Worm (Caenorhabditis elegans) whole organism, young adult: ENCODE measurements around the gene lgc-57.

Source experiments
- B0019.2 ChIP-seq: fragments of 200-800 bp; sonication (Bioruptor generic); conservative IDR thresholded peaks from 2 replicates; pipeline ENCODE4 v1.3.6; 2022; ENCODE audit warnings: missing genetic modification reagents, missing genetic modification characterization, missing compliant biosample characterization
- F10E7.11 ChIP-seq: sonication (generic microtip); optimal IDR thresholded peaks from 2 replicates; lab custom pipeline; 2017; ENCODE audit warnings: mild to moderate bottlenecking, missing genetic modification characterization, moderate library complexity, missing compliant biosample characterization
- F37B4.10 ChIP-seq: fragments of 200-800 bp; sonication (Bioruptor generic); IDR thresholded peaks from 2 replicates; pipeline ENCODE4 v1.3.6; 2022; ENCODE audit warnings: missing genetic modification characterization, missing compliant biosample characterization
- F49E8.2 ChIP-seq: sonication (generic microtip); optimal IDR thresholded peaks from 3 replicates; lab custom pipeline; 2017; ENCODE audit warnings: missing genetic modification characterization, mild to moderate bottlenecking, missing compliant biosample characterization, antibody characterized with exemption, moderate library complexity; ENCODE audit not compliant: insufficient read depth
- F52B5.7 ChIP-seq: sonication (generic microtip); optimal IDR thresholded peaks from 2 replicates; lab custom pipeline; 2016; ENCODE audit warnings: mild to moderate bottlenecking, missing genetic modification characterization, missing compliant biosample characterization
- Y53F4B.3 ChIP-seq: fragments of 200-800 bp; sonication (Bioruptor generic); IDR thresholded peaks from 2 replicates; pipeline ENCODE4 v1.3.6; 2022; ENCODE audit warnings: missing genetic modification reagents, missing genetic modification characterization, missing compliant biosample characterization
- Y56A3A.18 ChIP-seq: fragments of 200-800 bp; sonication (Bioruptor generic); IDR thresholded peaks from 2 replicates; pipeline ENCODE4 v1.3.6; 2022; ENCODE audit warnings: missing genetic modification reagents, missing genetic modification characterization, missing compliant biosample characterization
- Y67H2A.10 ChIP-seq: fragments of 200-800 bp; sonication (Bioruptor generic); conservative IDR thresholded peaks from 2 replicates; pipeline ENCODE4 v1.3.6; 2022; ENCODE audit warnings: missing genetic modification reagents, missing genetic modification characterization, missing compliant biosample characterization
- Y79H2A.3 ChIP-seq: fragments of 200-800 bp; sonication (Bioruptor generic); conservative IDR thresholded peaks from 2 replicates; pipeline ENCODE4 v1.3.6; 2022; ENCODE audit warnings: missing genetic modification reagents, missing genetic modification characterization, missing compliant biosample characterization
- ZK185.1 ChIP-seq: sonication (generic microtip); optimal IDR thresholded peaks from 2 replicates; lab custom pipeline; 2016; ENCODE audit warnings: mild to moderate bottlenecking, missing genetic modification characterization, missing compliant biosample characterization; ENCODE audit not compliant: poor library complexity, severe bottlenecking
- aptf-3 ChIP-seq: fragments of 200-800 bp; sonication (Bioruptor generic); IDR thresholded peaks from 2 replicates; pipeline ENCODE4 v1.3.6; 2022; ENCODE audit warnings: missing genetic modification characterization, missing compliant biosample characterization
- attf-5 ChIP-seq: fragments of 200-800 bp; sonication (Bioruptor generic); optimal IDR thresholded peaks from 2 replicates; lab custom pipeline; 2018; ENCODE audit warnings: mild to moderate bottlenecking, missing genetic modification characterization, missing compliant biosample characterization
- ceh-100 ChIP-seq: fragments of 200-800 bp; sonication (Bioruptor generic); IDR thresholded peaks from 2 replicates; pipeline ENCODE4 v1.3.6; 2022; ENCODE audit warnings: missing genetic modification reagents, missing genetic modification characterization, missing compliant biosample characterization
- egl-18 ChIP-seq: fragments of 200-800 bp; sonication (Bioruptor generic); IDR thresholded peaks from 2 replicates; pipeline ENCODE4 v1.3.6; 2022; ENCODE audit warnings: missing genetic modification reagents, missing genetic modification characterization, missing compliant biosample characterization
- fkh-3 ChIP-seq: sonication (generic microtip); optimal IDR thresholded peaks from 2 replicates; lab custom pipeline; 2016; ENCODE audit warnings: mild to moderate bottlenecking, missing genetic modification characterization, missing compliant biosample characterization
- hlh-12 ChIP-seq: sonication (generic microtip); optimal IDR thresholded peaks from 2 replicates; lab custom pipeline; 2016; ENCODE audit warnings: missing genetic modification characterization, missing compliant biosample characterization
- hlh-26 ChIP-seq: fragments of 200-800 bp; sonication (Bioruptor generic); conservative IDR thresholded peaks from 2 replicates; pipeline ENCODE4 v1.3.6; 2022; ENCODE audit warnings: missing genetic modification reagents, missing genetic modification characterization, missing compliant biosample characterization
- hmg-1.2 ChIP-seq: fragments of 200-800 bp; sonication (Bioruptor generic); IDR thresholded peaks from 2 replicates; pipeline ENCODE4 v1.3.6; 2022; ENCODE audit warnings: missing genetic modification reagents, missing genetic modification characterization, missing compliant biosample characterization
- lag-1 ChIP-seq: fragments of 200-800 bp; sonication (Bioruptor generic); IDR thresholded peaks from 2 replicates; pipeline ENCODE4 v1.3.6; 2022; ENCODE audit warnings: missing genetic modification reagents, missing genetic modification characterization, missing compliant biosample characterization
- lin-54 ChIP-seq: fragments of 200-800 bp; sonication (Bioruptor generic); optimal IDR thresholded peaks from 2 replicates; lab custom pipeline; 2018; ENCODE audit warnings: mild to moderate bottlenecking, missing genetic modification characterization, missing compliant biosample characterization
- lir-1 ChIP-seq: fragments of 200-800 bp; sonication (Bioruptor generic); conservative IDR thresholded peaks from 2 replicates; pipeline ENCODE4 v1.3.6; 2022; ENCODE audit warnings: missing genetic modification reagents, missing genetic modification characterization, missing compliant biosample characterization
- lsl-1 ChIP-seq: fragments of 200-800 bp; sonication (Bioruptor generic); optimal IDR thresholded peaks from 2 replicates; lab custom pipeline; 2018; ENCODE audit warnings: mild to moderate bottlenecking, missing genetic modification characterization, moderate library complexity, missing compliant biosample characterization
- madf-10 ChIP-seq: sonication (generic microtip); optimal IDR thresholded peaks from 2 replicates; lab custom pipeline; 2016; ENCODE audit warnings: mild to moderate bottlenecking, missing genetic modification characterization, missing compliant biosample characterization
- madf-3 ChIP-seq: fragments of 200-800 bp; sonication (Bioruptor generic); IDR thresholded peaks from 2 replicates; pipeline ENCODE4 v1.3.6; 2022; ENCODE audit warnings: missing genetic modification reagents, missing genetic modification characterization, missing compliant biosample characterization
- mcd-1 ChIP-seq: fragments of 200-800 bp; sonication (Bioruptor generic); IDR thresholded peaks from 2 replicates; pipeline ENCODE4 v1.3.6; 2022; ENCODE audit warnings: missing genetic modification reagents, missing genetic modification characterization, missing compliant biosample characterization
- mes-4 ChIP-seq: sonication (generic microtip); optimal IDR thresholded peaks from 2 replicates; lab custom pipeline; 2016; ENCODE audit warnings: missing genotype, missing genetic modification characterization, missing compliant biosample characterization
- nhr-80 ChIP-seq: sonication (generic microtip); optimal IDR thresholded peaks from 2 replicates; lab custom pipeline; 2016; ENCODE audit warnings: missing genetic modification characterization, missing compliant biosample characterization
- rpc-1 ChIP-seq, 2 experiments: fragments of 150-350 bp in 1 of 2; sonication (generic microtip) in 1 of 2; optimal IDR thresholded peaks; 2 replicates each; lab custom pipeline; 2014 to 2018; ENCODE audit warnings: missing biosample characterization in 1 of 2, missing genetic modification characterization in 1 of 2, missing genetic modification reagents in 1 of 2, missing genotype in 1 of 2
- sea-2 ChIP-seq: fragments of 200-800 bp; sonication (Bioruptor generic); IDR thresholded peaks from 2 replicates; pipeline ENCODE4 v1.3.6; 2022; ENCODE audit warnings: missing genetic modification characterization, missing compliant biosample characterization
- snpc-3.4 ChIP-seq: sonication (generic microtip); optimal IDR thresholded peaks from 2 replicates; lab custom pipeline; 2017; ENCODE audit warnings: missing genetic modification characterization, mild to moderate bottlenecking, missing compliant biosample characterization, antibody characterized with exemption, moderate library complexity, missing genotype, missing genetic modification reagents
- snpc-4 ChIP-seq, 5 experiments: fragments of 150-350 bp in 1 of 5; sonication (generic microtip) in 4 of 5; optimal IDR thresholded peaks; 2 replicates each; lab custom pipeline; 2014 to 2018; ENCODE audit warnings: missing genetic modification characterization in 5 of 5, missing biosample characterization in 3 of 5, antibody characterized with exemption in 2 of 5, mild to moderate bottlenecking in 2 of 5, missing compliant biosample characterization in 2 of 5, missing genotype in 2 of 5, moderate library complexity in 2 of 5, missing genetic modification reagents in 1 of 5
- sptf-2 ChIP-seq: fragments of 200-800 bp; sonication (Bioruptor generic); optimal IDR thresholded peaks from 2 replicates; lab custom pipeline; 2018; ENCODE audit warnings: mild to moderate bottlenecking, missing genetic modification characterization, missing compliant biosample characterization
- tbp1 ChIP-seq: fragments of 200-800 bp; sonication (Bioruptor generic); optimal IDR thresholded peaks from 2 replicates; lab custom pipeline; 2018; ENCODE audit warnings: mild to moderate bottlenecking, missing genetic modification characterization, missing compliant biosample characterization
- tbx-9 ChIP-seq: sonication (generic microtip); optimal IDR thresholded peaks from 2 replicates; lab custom pipeline; 2016; ENCODE audit warnings: borderline replicate concordance, missing genetic modification characterization, inconsistent platforms, missing compliant biosample characterization
- zim-3 ChIP-seq: sonication (generic microtip); optimal IDR thresholded peaks from 2 replicates; lab custom pipeline; 2017; ENCODE audit warnings: mild to moderate bottlenecking, missing genetic modification characterization, moderate library complexity, missing compliant biosample characterization
- ztf-18 ChIP-seq: sonication (generic microtip); optimal IDR thresholded peaks from 2 replicates; lab custom pipeline; 2016; ENCODE audit warnings: missing genotype, mild to moderate bottlenecking, missing genetic modification characterization, missing compliant biosample characterization
- ztf-26 ChIP-seq: sonication (generic microtip); optimal IDR thresholded peaks from 2 replicates; lab custom pipeline; 2017; ENCODE audit warnings: missing genetic modification characterization, missing compliant biosample characterization
- ztf-28 ChIP-seq: fragments of 200-800 bp; sonication (Bioruptor generic); IDR thresholded peaks from 2 replicates; pipeline ENCODE4 v1.3.6; 2022; ENCODE audit warnings: missing genetic modification reagents, missing genetic modification characterization, missing compliant biosample characterization

The lgc-57 gene

DNA sequence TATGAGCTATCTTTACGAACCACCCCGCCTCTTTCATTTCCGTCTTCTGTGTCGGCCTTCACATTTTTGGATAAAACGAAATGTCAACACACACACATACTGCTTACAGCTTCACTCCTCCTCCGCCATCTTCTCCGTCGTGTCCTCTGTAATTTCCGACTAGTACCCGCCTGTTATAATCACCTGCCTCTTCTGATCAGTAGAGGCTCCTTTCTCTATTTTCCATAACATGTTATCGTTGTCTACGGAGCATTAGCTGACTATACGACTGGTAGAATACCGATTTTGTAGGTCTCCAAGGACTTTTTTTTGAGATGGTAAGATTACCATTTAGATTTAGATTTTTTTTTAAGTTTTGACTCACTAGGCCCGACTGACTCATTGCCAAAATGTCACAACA, 9.9 kb upstream of the lgc-57 start:
- TF ChIP-seq egl-18 (GFP tag; lab: Robert Waterston, UW) (no peak), attf-5 (GFP tag; lab: Kevin White, UChicago) (no peak), tbp1 (GFP tag; lab: Kevin White, UChicago) (no peak), mcd-1 (GFP tag; lab: Robert Waterston, UW) (no peak), F49E8.2 (no peak), madf-3 (GFP tag; lab: Robert Waterston, UW) (no peak), snpc-3.4 (no peak), mes-4 (tag; lab: Kevin White, UChicago) (no peak), zim-3 (tag; lab: Kevin White, UChicago) (no peak), Y79H2A.3 (GFP tag; lab: Robert Waterston, UW) (no peak), F52B5.7 (tag; lab: Kevin White, UChicago) (no peak), lir-1 (GFP tag; lab: Robert Waterston, UW) (no peak), ztf-18 (tag; lab: Kevin White, UChicago) (no peak), B0019.2 (GFP tag; lab: Robert Waterston, UW) (no peak), hlh-12 (tag; lab: Kevin White, UChicago) (no peak), tbx-9 (no peak), ztf-28 (GFP tag; lab: Robert Waterston, UW) (no peak), madf-10 (no peak)

DNA sequence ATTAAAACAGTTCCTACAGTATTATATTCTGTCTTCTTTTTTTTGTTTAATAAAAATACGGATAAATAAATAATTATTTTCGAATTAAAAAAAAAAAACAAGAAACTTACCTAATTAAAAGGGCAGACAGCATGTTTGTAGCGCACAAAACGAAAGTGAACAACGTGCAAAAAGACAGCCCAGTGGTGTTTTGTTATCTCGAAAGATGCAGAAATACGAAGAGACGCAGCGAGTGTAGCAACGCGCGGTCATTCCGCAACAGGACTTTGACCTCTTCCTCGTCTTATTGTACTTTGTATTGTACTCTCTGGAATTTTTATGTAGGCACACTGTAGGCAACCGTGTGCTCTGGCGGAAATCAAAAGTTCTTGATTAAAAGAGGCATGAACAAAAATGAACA, 1.2 kb upstream of the lgc-57 start, which contains the start of gene gbh-1:
Gene gbh-1, minus strand, starts transcription at position 149 of the 400 bp plus-strand sequence.
- TF ChIP-seq snpc-4 (GFP tag; optimal IDR thresholded peaks at IDR 0.05; lab: Kevin White, UChicago) (no peak), snpc-4 (tag; optimal IDR thresholded peaks at IDR 0.05; lab: Kevin White, UChicago) (no peak), nhr-80 (tag; lab: Kevin White, UChicago) (peak; percentile 26), tbx-9 (no peak), hmg-1.2 (GFP tag; lab: Robert Waterston, UW) (0 out of 2 replicates have a peak, but pooled peaks have one; percentile 8)

DNA sequence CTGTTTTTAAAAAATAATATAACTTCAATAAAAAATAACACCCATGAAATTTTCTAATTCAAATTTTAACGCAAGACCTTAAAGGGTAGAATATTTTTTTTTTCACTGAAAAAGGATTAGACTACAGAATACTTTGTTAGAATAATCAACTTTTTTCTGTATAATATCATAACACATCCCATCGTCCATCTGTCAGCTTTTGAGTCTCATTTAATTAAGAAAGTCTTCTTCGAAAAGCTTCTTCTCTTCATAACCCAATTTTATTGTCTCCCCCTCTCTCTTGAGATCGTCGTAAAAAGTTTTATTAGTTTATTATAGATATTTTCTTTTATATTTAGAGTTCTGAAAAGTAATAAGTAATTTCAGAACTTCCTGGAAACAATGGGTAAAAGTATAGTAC, 1.2 kb downstream of the lgc-57 start:
- TF ChIP-seq hlh-26 (GFP tag; lab: Robert Waterston, UW) (no peak), sptf-2 (GFP tag; lab: Kevin White, UChicago) (no peak), lag-1 (GFP tag; lab: Robert Waterston, UW) (no peak), ZK185.1 (tag; lab: Kevin White, UChicago) (no peak), fkh-3 (tag; lab: Kevin White, UChicago) (no peak), F37B4.10 (GFP tag; lab: Robert Waterston, UW) (no peak), rpc-1 (optimal IDR thresholded peaks at IDR 0.05; lab: Kevin White, UChicago) (no peak), rpc-1 (tag; optimal IDR thresholded peaks at IDR 0.05; lab: Kevin White, UChicago) (no peak), Y53F4B.3 (GFP tag; lab: Robert Waterston, UW) (no peak), Y67H2A.10 (GFP tag; lab: Robert Waterston, UW) (no peak), ztf-26 (tag; lab: Kevin White, UChicago) (no peak), lin-54 (GFP tag; lab: Kevin White, UChicago) (no peak), sea-2 (GFP tag; lab: Robert Waterston, UW) (no peak), ceh-100 (GFP tag; lab: Robert Waterston, UW) (no peak), Y56A3A.18 (GFP tag; lab: Robert Waterston, UW) (no peak), lsl-1 (GFP tag; lab: Kevin White, UChicago) (no peak), F10E7.11 (tag; lab: Kevin White, UChicago) (no peak), B0019.2 (GFP tag; lab: Robert Waterston, UW) (no peak), aptf-3 (GFP tag; lab: Robert Waterston, UW) (no peak)
